Fruit fly (Drosophila melanogaster): ENCODE data around the gene Got2.
A peak's percentile ranks its signal among the peaks of the same experiment; 100 is the strongest.

Gene Got2

dm6 chr2L:1973957-1974356 lies 13.6 kb downstream of the Got2 start, which contains the start of gene Der-1 (continued):
- TF ChIP-seq CG31388 (GFP tag; optimal IDR thresholded peaks at IDR 0.05) (no peak), sens (GFP tag) (peak; percentile 77), Bdp1 (GFP tag; optimal IDR thresholded peaks at IDR 0.05) (no peak), CG18262 (tag; optimal IDR thresholded peaks at IDR 0.05) (no peak), CG12299 (tag; optimal IDR thresholded peaks at IDR 0.05) (no peak), CG15073 (GFP tag; optimal IDR thresholded peaks at IDR 0.05) (no peak), dpn (GFP tag; optimal IDR thresholded peaks at IDR 0.05) (no peak), Hr3 (GFP tag; optimal IDR thresholded peaks at IDR 0.05) (no peak), amos (GFP tag; IDR thresholded peaks at IDR 0.05; ENCODE audit: partially characterized antibody) (peak; percentile 93), CG4404 (GFP tag; IDR thresholded peaks at IDR 0.05) (no peak), Sox102F (GFP tag; optimal IDR thresholded peaks at IDR 0.05) (no peak), sug (tag; optimal IDR thresholded peaks at IDR 0.05) (no peak), CG11247 (GFP tag; IDR thresholded peaks at IDR 0.05) (no peak), Lim3 (GFP tag; IDR thresholded peaks at IDR 0.05) (no peak), lilli (GFP tag; optimal IDR thresholded peaks at IDR 0.05) (peak; percentile 7), gcm2 (GFP tag; optimal IDR thresholded peaks at IDR 0.05) (no peak), Mrtf (GFP tag; IDR thresholded peaks at IDR 0.05) (no peak), CG11456 (GFP tag; IDR thresholded peaks at IDR 0.05) (no peak), da (GFP tag; optimal IDR thresholded peaks at IDR 0.05) (no peak), wek (GFP tag; optimal IDR thresholded peaks at IDR 0.05) (no peak), CG10147 (GFP tag; optimal IDR thresholded peaks at IDR 0.05) (no peak), Xrp1 (GFP tag; IDR thresholded peaks at IDR 0.05) (no peak), CG13624 (GFP tag; optimal IDR thresholded peaks at IDR 0.05) (peak; percentile 23), CG2712 (tag; optimal IDR thresholded peaks at IDR 0.05) (peak; percentile 15), ERR (GFP tag; optimal IDR thresholded peaks at IDR 0.05) (no peak), tll (GFP tag; optimal IDR thresholded peaks at IDR 0.05) (no peak), sr (GFP tag; IDR thresholded peaks at IDR 0.05) (no peak), Side (GFP tag; optimal IDR thresholded peaks at IDR 0.05) (no peak), ftz-f1 (GFP tag; optimal IDR thresholded peaks at IDR 0.05) (peak; percentile 100), grau (tag; optimal IDR thresholded peaks at IDR 0.05) (no peak), nerfin-2 (GFP tag; IDR thresholded peaks at IDR 0.05; ENCODE audit: partially characterized antibody) (peak; percentile 78), CG14965 (GFP tag; optimal IDR thresholded peaks at IDR 0.05; ENCODE audit: borderline replicate concordance) (no peak), CG8388 (GFP tag; optimal IDR thresholded peaks at IDR 0.05) (no peak), z (GFP tag; IDR thresholded peaks at IDR 0.05) (no peak), gsb (GFP tag; IDR thresholded peaks at IDR 0.05) (no peak), CG7839 (tag; optimal IDR thresholded peaks at IDR 0.05) (no peak), maf-S (GFP tag; optimal IDR thresholded peaks at IDR 0.05) (no peak), hth (optimal IDR thresholded peaks at IDR 0.05) (no peak)

DNA sequence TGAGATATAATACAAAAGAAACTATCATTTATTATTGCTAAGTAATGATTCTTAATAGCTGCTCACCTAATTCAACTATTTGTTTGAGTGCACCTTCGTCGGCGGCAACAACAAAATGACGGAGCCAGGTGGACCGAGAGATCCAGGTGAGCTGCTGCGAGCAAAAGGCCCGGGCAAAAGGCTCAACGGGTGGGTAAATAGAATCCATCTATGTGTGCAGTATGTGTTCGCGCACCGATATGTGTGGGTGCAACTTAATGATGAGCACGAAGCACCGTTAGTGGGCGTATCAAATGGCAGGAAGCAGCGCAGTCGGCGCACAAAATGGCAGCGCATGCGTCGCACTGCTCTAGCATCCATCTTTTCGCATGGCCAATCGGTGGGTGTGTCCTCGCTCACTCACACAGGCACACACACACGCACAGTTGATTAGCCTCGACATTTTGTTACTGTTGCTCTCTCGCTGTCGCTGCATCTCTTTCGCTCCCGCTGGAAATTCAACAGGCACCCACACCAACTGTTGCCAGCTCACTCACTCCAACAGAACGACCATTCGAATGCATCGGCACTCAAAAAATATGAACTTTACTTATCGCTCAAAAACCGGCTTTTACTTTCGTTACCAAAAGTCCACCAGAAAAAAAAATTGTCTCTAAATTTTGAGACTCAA lies 15.0 kb downstream of the Got2 start:
- TF ChIP-seq nerfin-1 (tag; optimal IDR thresholded peaks at IDR 0.05) = peak; percentile 88
- no peak for TF ChIP-seq pfk (GFP tag; optimal IDR thresholded peaks at IDR 0.05)
- TF ChIP-seq CG16863 (GFP tag; optimal IDR thresholded peaks at IDR 0.05) = no peak
- TF ChIP-seq prd (optimal IDR thresholded peaks at IDR 0.05) = no peak
- TF ChIP-seq prd (GFP tag; IDR thresholded peaks at IDR 0.05) = peak; percentile 43; the same call in 1 of the 3 replicates
- peak; percentile 98 for TF ChIP-seq Nf-YB (GFP tag; optimal IDR thresholded peaks at IDR 0.05)
- peak; percentile 79 for TF ChIP-seq phol (tag; optimal IDR thresholded peaks at IDR 0.05)
- 0 out of 3 replicates have a peak, but pooled peaks have one; percentile 9 for TF ChIP-seq CG16813 (GFP tag; IDR thresholded peaks at IDR 0.05; ENCODE audit: partially characterized antibody)
- TF ChIP-seq p53 (GFP tag; optimal IDR thresholded peaks at IDR 0.05) = no peak
- TF ChIP-seq Trl (optimal IDR thresholded peaks at IDR 0.05) = peak in 1 of 2 experiments; percentile 50
- no peak for TF ChIP-seq Trl (GFP tag; optimal IDR thresholded peaks at IDR 0.05)
- TF ChIP-seq seq (GFP tag; IDR thresholded peaks at IDR 0.05) = peak; percentile 64; the same call in 1 of the 2 replicates
- TF ChIP-seq Jarid2 (GFP tag; optimal IDR thresholded peaks at IDR 0.05) = peak; percentile 35
- no peak for TF ChIP-seq lov (optimal IDR thresholded peaks at IDR 0.05)
- peak; percentile 34; the same call in 1 of the 3 replicates for TF ChIP-seq lov (GFP tag; IDR thresholded peaks at IDR 0.05)
- no peak for TF ChIP-seq disco-r (GFP tag; optimal IDR thresholded peaks at IDR 0.05)

All from whole organism, embryonic.